Fruit fly (Drosophila melanogaster) whole organism, embryonic: Measurements from ENCODE around the gene mbm.

Experiments
- BEAF-32 ChIP-seq: fragments of 200-800 bp; sonication (Bioruptor generic); optimal IDR thresholded peaks from 3 replicates; lab custom pipeline; 2017; ENCODE audit warnings: missing biosample characterization, missing genetic modification characterization, mild to moderate bottlenecking, moderate library complexity, missing genetic modification reagents
- Bteb2 ChIP-seq: fragments of 200-800 bp; sonication (Bioruptor generic); optimal IDR thresholded peaks from 2 replicates; lab custom pipeline; 2016; ENCODE audit warnings: missing biosample characterization, missing genetic modification characterization
- CG10267 ChIP-seq: fragments of 200-800 bp; sonication (Bioruptor generic); optimal IDR thresholded peaks from 2 replicates; lab custom pipeline; 2018; ENCODE audit warnings: missing biosample characterization, mild to moderate bottlenecking, missing genetic modification characterization, moderate library complexity
- CG12155 ChIP-seq: fragments of 200-800 bp; sonication (Bioruptor generic); optimal IDR thresholded peaks from 3 replicates; lab custom pipeline; 2016; ENCODE audit warnings: missing biosample characterization, missing genetic modification characterization
- CG13424 ChIP-seq: fragments of 200-800 bp; sonication (Bioruptor generic); optimal IDR thresholded peaks from 2 replicates; lab custom pipeline; 2019; ENCODE audit warnings: missing biosample characterization, mild to moderate bottlenecking, missing genetic modification characterization, moderate library complexity
- CG13775 ChIP-seq: fragments of 200-800 bp; sonication (Bioruptor generic); optimal IDR thresholded peaks from 3 replicates; lab custom pipeline; 2017; ENCODE audit warnings: missing biosample characterization, mild to moderate bottlenecking, missing genetic modification characterization
- CG14860 ChIP-seq: fragments of 200-800 bp; sonication (Bioruptor generic); IDR thresholded peaks from 3 replicates; pipeline ENCODE4 v1.3.6; 2022; ENCODE audit warnings: missing biosample characterization, missing genetic modification characterization; ENCODE audit not compliant: partially characterized antibody
- CG15514 ChIP-seq: fragments of 200-800 bp; sonication (Bioruptor generic); optimal IDR thresholded peaks from 3 replicates; lab custom pipeline; 2017; ENCODE audit warnings: missing biosample characterization, missing genetic modification characterization, mild to moderate bottlenecking, moderate library complexity, missing genetic modification reagents
- CG1647 ChIP-seq: fragments of 200-800 bp; sonication (Bioruptor generic); optimal IDR thresholded peaks from 3 replicates; lab custom pipeline; 2016; ENCODE audit warnings: missing biosample characterization, missing genetic modification characterization
- CG2116 ChIP-seq: fragments of 200-800 bp; sonication (Bioruptor generic); optimal IDR thresholded peaks from 3 replicates; lab custom pipeline; 2018; ENCODE audit warnings: missing biosample characterization, mild to moderate bottlenecking, missing genetic modification characterization
- CG2120 ChIP-seq: fragments of 200-800 bp; sonication (Bioruptor generic); optimal IDR thresholded peaks from 3 replicates; lab custom pipeline; 2016; ENCODE audit warnings: missing biosample characterization, missing genetic modification characterization
- CG2712 ChIP-seq: fragments of 200-800 bp; optimal IDR thresholded peaks from 3 replicates; lab custom pipeline; 2019; ENCODE audit warnings: missing biosample characterization, mild to moderate bottlenecking, missing genetic modification characterization, moderate library complexity
- CG3163 ChIP-seq: fragments of 200-800 bp; sonication (Bioruptor generic); optimal IDR thresholded peaks from 3 replicates; lab custom pipeline; 2016; ENCODE audit warnings: missing biosample characterization, missing genetic modification characterization
- CG6654 ChIP-seq: fragments of 200-800 bp; sonication (Bioruptor generic); optimal IDR thresholded peaks from 2 replicates; lab custom pipeline; 2017; ENCODE audit warnings: missing biosample characterization, mild to moderate bottlenecking, missing genetic modification characterization
- CG7271 ChIP-seq: fragments of 200-800 bp; sonication (Bioruptor generic); optimal IDR thresholded peaks from 2 replicates; lab custom pipeline; 2018; ENCODE audit warnings: missing biosample characterization, mild to moderate bottlenecking, missing genetic modification characterization, moderate library complexity
- CG8281 ChIP-seq: fragments of 200-800 bp; sonication (Bioruptor generic); optimal IDR thresholded peaks from 2 replicates; lab custom pipeline; 2018; ENCODE audit warnings: missing biosample characterization, mild to moderate bottlenecking, missing genetic modification characterization, moderate library complexity
- CG8290 ChIP-seq, 3 experiments: fragments of 200-800 bp; sonication (Bioruptor generic); optimal IDR thresholded peaks; 2 replicates each; lab custom pipeline; 2016 to 2019; ENCODE audit warnings: missing biosample characterization in 3 of 3, missing genetic modification characterization in 3 of 3, mild to moderate bottlenecking in 2 of 3, moderate library complexity in 1 of 3
- CG8924 ChIP-seq: fragments of 200-800 bp; optimal IDR thresholded peaks from 3 replicates; lab custom pipeline; 2019; ENCODE audit warnings: missing biosample characterization, mild to moderate bottlenecking, missing genetic modification characterization, moderate library complexity
- CG9876 ChIP-seq: fragments of 200-800 bp; sonication (Bioruptor generic); optimal IDR thresholded peaks from 2 replicates; lab custom pipeline; 2016; ENCODE audit warnings: missing biosample characterization, missing genetic modification characterization
- CHES-1-like ChIP-seq: fragments of 200-800 bp; sonication (Bioruptor generic); optimal IDR thresholded peaks from 2 replicates; lab custom pipeline; 2016; ENCODE audit warnings: missing biosample characterization, missing genetic modification characterization
- D ChIP-seq, 2 experiments: fragments of 200-800 bp in 1 of 2; fragments of >200 bp in 1 of 2; sonication (Bioruptor generic) in 1 of 2; optimal IDR thresholded peaks; 2 replicates in 1 of 2; 3 replicates in 1 of 2; lab custom pipeline; 2017; ENCODE audit warnings: mild to moderate bottlenecking in 1 of 2, missing biosample characterization in 1 of 2, missing genetic modification characterization in 1 of 2, missing genetic modification reagents in 1 of 2
- Dbx ChIP-seq: fragments of 200-800 bp; sonication (Bioruptor generic); IDR thresholded peaks from 3 replicates; pipeline ENCODE4 v1.3.6; 2022; ENCODE audit warnings: missing biosample characterization, missing genetic modification characterization
- Doc3 ChIP-seq: fragments of 200-800 bp; sonication (Bioruptor generic); IDR thresholded peaks from 3 replicates; pipeline ENCODE4 v1.3.6; 2022; ENCODE audit warnings: missing biosample characterization, missing genetic modification characterization; ENCODE audit not compliant: partially characterized antibody
- Gug ChIP-seq: fragments of 200-800 bp; sonication (Bioruptor generic); IDR thresholded peaks from 4 replicates; pipeline ENCODE4 v1.3.6; 2022; ENCODE audit warnings: missing biosample characterization, missing genetic modification characterization
- Myb ChIP-seq: fragments of 200-800 bp; sonication (Bioruptor generic); optimal IDR thresholded peaks from 2 replicates; lab custom pipeline; 2016; ENCODE audit warnings: missing biosample characterization, missing genetic modification characterization
- Scr ChIP-seq: fragments of 200-800 bp; sonication (Bioruptor generic); IDR thresholded peaks from 2 replicates; pipeline ENCODE4 v1.3.6; 2022; ENCODE audit warnings: missing biosample characterization, missing genetic modification characterization; ENCODE audit not compliant: partially characterized antibody
- Sin3A ChIP-seq: fragments of >200 bp; optimal IDR thresholded peaks from 2 replicates; lab custom pipeline; 2018
- Sox102F ChIP-seq: fragments of 200-800 bp; sonication (Bioruptor generic); optimal IDR thresholded peaks from 2 replicates; lab custom pipeline; 2018; ENCODE audit warnings: missing biosample characterization, mild to moderate bottlenecking, missing genetic modification characterization, moderate library complexity
- bab2 ChIP-seq: fragments of 200-800 bp; sonication (Bioruptor generic); optimal IDR thresholded peaks from 2 replicates; lab custom pipeline; 2016; ENCODE audit warnings: missing biosample characterization, missing genetic modification characterization
- bbx ChIP-seq: fragments of 200-800 bp; sonication (Bioruptor generic); IDR thresholded peaks from 2 replicates; pipeline ENCODE4 v1.3.6; 2022; ENCODE audit warnings: missing biosample characterization, missing genetic modification characterization; ENCODE audit not compliant: partially characterized antibody
- bcd ChIP-seq: fragments of 200-800 bp; sonication (Bioruptor generic); optimal IDR thresholded peaks from 2 replicates; lab custom pipeline; 2017; ENCODE audit warnings: missing biosample characterization, mild to moderate bottlenecking, missing genetic modification characterization
- crp ChIP-seq, 2 experiments: fragments of 200-800 bp; sonication (Bioruptor generic); optimal IDR thresholded peaks; 2 replicates in 1 of 2; 3 replicates in 1 of 2; lab custom pipeline; 2017; ENCODE audit warnings: missing biosample characterization in 2 of 2, missing genetic modification characterization in 2 of 2, mild to moderate bottlenecking in 1 of 2, moderate library complexity in 1 of 2
- ems ChIP-seq: fragments of 200-800 bp; sonication (Bioruptor generic); optimal IDR thresholded peaks from 3 replicates; lab custom pipeline; 2016; ENCODE audit warnings: missing biosample characterization, missing genetic modification characterization
- fd3F ChIP-seq: fragments of 200-800 bp; sonication (Bioruptor generic); optimal IDR thresholded peaks from 2 replicates; lab custom pipeline; 2018; ENCODE audit warnings: missing biosample characterization, mild to moderate bottlenecking, missing genetic modification characterization, moderate library complexity
- hbn ChIP-seq: fragments of 200-800 bp; sonication (Bioruptor generic); IDR thresholded peaks from 2 replicates; pipeline ENCODE4 v1.3.6; 2022; ENCODE audit warnings: missing biosample characterization, missing genetic modification characterization; ENCODE audit not compliant: partially characterized antibody
- her ChIP-seq: fragments of 200-800 bp; sonication (Bioruptor generic); optimal IDR thresholded peaks from 2 replicates; lab custom pipeline; 2016; ENCODE audit warnings: missing biosample characterization, missing genetic modification characterization
- lmd ChIP-seq: fragments of 200-800 bp; sonication (Bioruptor generic); IDR thresholded peaks from 2 replicates; pipeline ENCODE4 v1.3.6; 2022; ENCODE audit warnings: missing biosample characterization, missing genetic modification characterization
- luna ChIP-seq: fragments of 200-800 bp; sonication (Bioruptor generic); optimal IDR thresholded peaks from 2 replicates; lab custom pipeline; 2016; ENCODE audit warnings: missing biosample characterization, missing genetic modification characterization
- mam ChIP-seq: fragments of 200-800 bp; sonication (Bioruptor generic); optimal IDR thresholded peaks from 3 replicates; lab custom pipeline; 2016; ENCODE audit warnings: missing biosample characterization, missing genetic modification characterization
- nmo ChIP-seq: fragments of 200-800 bp; sonication (Bioruptor generic); optimal IDR thresholded peaks from 2 replicates; lab custom pipeline; 2018; ENCODE audit warnings: missing biosample characterization, mild to moderate bottlenecking, missing genetic modification characterization, moderate library complexity
- pnt ChIP-seq: fragments of 200-800 bp; sonication (Bioruptor generic); optimal IDR thresholded peaks from 3 replicates; lab custom pipeline; 2016; ENCODE audit warnings: missing biosample characterization, missing genetic modification characterization
- row ChIP-seq: fragments of 200-800 bp; sonication (Bioruptor generic); IDR thresholded peaks from 3 replicates; pipeline ENCODE4 v1.3.6; 2022; ENCODE audit warnings: missing biosample characterization, missing genetic modification characterization
- sens-2 ChIP-seq: fragments of 200-800 bp; sonication (Bioruptor generic); IDR thresholded peaks from 2 replicates; pipeline ENCODE4 v1.3.6; 2022; ENCODE audit warnings: missing biosample characterization, missing genetic modification characterization
- shn ChIP-seq: fragments of 200-800 bp; sonication (Bioruptor generic); optimal IDR thresholded peaks from 3 replicates; lab custom pipeline; 2016; ENCODE audit warnings: missing biosample characterization, missing genetic modification characterization
- ssp ChIP-seq: fragments of 200-800 bp; sonication (Bioruptor generic); IDR thresholded peaks from 2 replicates; pipeline ENCODE4 v1.3.6; 2022; ENCODE audit warnings: missing biosample characterization, missing genetic modification characterization
- stwl ChIP-seq: fragments of 200-800 bp; sonication (Bioruptor generic); optimal IDR thresholded peaks from 3 replicates; lab custom pipeline; 2018; ENCODE audit warnings: missing biosample characterization, mild to moderate bottlenecking, missing genetic modification characterization, moderate library complexity
- tna ChIP-seq: fragments of 200-800 bp; sonication (Bioruptor generic); IDR thresholded peaks from 2 replicates; pipeline ENCODE4 v1.3.6; 2022; ENCODE audit warnings: missing biosample characterization, missing genetic modification characterization; ENCODE audit not compliant: partially characterized antibody
- unc-4 ChIP-seq: fragments of 200-800 bp; sonication (Bioruptor generic); IDR thresholded peaks from 2 replicates; pipeline ENCODE4 v1.3.6; 2022; ENCODE audit warnings: missing biosample characterization, missing genetic modification characterization; ENCODE audit not compliant: partially characterized antibody

mbm gene

DNA sequence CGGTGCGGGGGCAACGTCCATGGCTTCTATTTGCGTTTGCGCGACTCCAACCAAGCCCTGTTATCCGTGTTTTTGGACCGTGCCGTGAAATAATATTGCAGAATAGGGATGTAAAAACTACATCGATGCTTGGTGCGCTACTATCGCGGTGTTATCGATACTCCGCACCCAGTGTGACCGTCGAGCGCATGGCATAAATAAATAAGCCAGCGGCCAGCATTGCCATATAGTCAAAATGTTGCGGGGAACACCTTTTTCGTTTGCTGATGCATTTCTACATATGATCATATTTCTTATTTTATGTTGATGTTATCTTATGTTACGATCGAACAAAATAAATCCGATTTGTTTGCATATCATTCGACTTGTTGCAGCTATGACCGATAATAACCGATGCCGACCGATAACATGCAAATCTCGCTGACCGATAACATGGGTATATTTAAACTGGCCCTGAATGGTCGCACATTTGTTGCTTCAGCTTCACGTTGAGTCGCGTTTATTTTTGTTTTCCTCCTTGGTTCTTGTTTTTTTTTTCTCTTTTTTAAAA is 3.7 kb upstream of the mbm start, which contains the start of gene smo (continued):
- peak; percentile 56 for TF ChIP-seq row (GFP tag; lab: Robert Waterston, UW)
- TF ChIP-seq sens-2 (GFP tag; lab: Robert Waterston, UW): no peak
- TF ChIP-seq CG12155: no peak
- peak; percentile 81 for TF ChIP-seq stwl (tag; lab: Kevin White, UChicago)
- peak; percentile 97 for TF ChIP-seq BEAF-32 (GFP tag; lab: Kevin White, UChicago)
- TF ChIP-seq bcd (GFP tag; lab: Kevin White, UChicago): peak; percentile 56
- TF ChIP-seq CG8924 (tag; lab: Kevin White, UChicago): peak; percentile 16
- TF ChIP-seq CG15514 (GFP tag; lab: Kevin White, UChicago): peak; percentile 69
- peak; percentile 84 for TF ChIP-seq D (optimal IDR thresholded peaks at IDR 0.05; lab: Kevin White, UChicago)
- TF ChIP-seq D (GFP tag; optimal IDR thresholded peaks at IDR 0.05; lab: Kevin White, UChicago): no peak
- peak; percentile 79 for TF ChIP-seq hbn (GFP tag; lab: Robert Waterston, UW)
- peak; percentile 73 for TF ChIP-seq nmo
- peak; percentile 32 for TF ChIP-seq CG13775 (GFP tag; lab: Kevin White, UChicago)
- TF ChIP-seq Sox102F (GFP tag; lab: Kevin White, UChicago): no peak
- TF ChIP-seq tna (GFP tag; lab: Robert Waterston, UW): peak; percentile 53; the same call in 1 of the 2 replicates
- TF ChIP-seq Myb (GFP tag; lab: Kevin White, UChicago): peak; percentile 70
- peak in 1 of 2 experiments; percentile 19 for TF ChIP-seq crp (GFP tag; optimal IDR thresholded peaks at IDR 0.05; lab: Kevin White, UChicago)
- peak; percentile 30 for TF ChIP-seq bab2 (GFP tag; lab: Kevin White, UChicago)
- peak; percentile 75 for TF ChIP-seq Doc3 (GFP tag; lab: Robert Waterston, UW)
- TF ChIP-seq unc-4 (GFP tag; lab: Robert Waterston, UW): peak; percentile 87
- TF ChIP-seq CG1647 (GFP tag; lab: Kevin White, UChicago): peak; percentile 36
- TF ChIP-seq CG14860 (GFP tag; lab: Robert Waterston, UW): peak; percentile 75
- TF ChIP-seq lmd (GFP tag; lab: Robert Waterston, UW): no peak
- TF ChIP-seq luna (GFP tag; lab: Kevin White, UChicago): peak; percentile 16
- peak; percentile 100 for TF ChIP-seq Sin3A
- peak; percentile 49 for TF ChIP-seq CG2712 (tag; lab: Kevin White, UChicago)
- TF ChIP-seq bbx (GFP tag; lab: Robert Waterston, UW): peak; percentile 72
- TF ChIP-seq ssp (GFP tag; lab: Robert Waterston, UW): peak; percentile 35
- no peak for TF ChIP-seq Dbx (GFP tag; lab: Robert Waterston, UW)
- TF ChIP-seq CG2120 (GFP tag; lab: Kevin White, UChicago): peak; percentile 62
- no peak for TF ChIP-seq fd3F
- TF ChIP-seq pnt: peak; percentile 22
- peak; percentile 29 for TF ChIP-seq CG9876
- peak; percentile 67 for TF ChIP-seq CG10267 (tag; lab: Kevin White, UChicago)
- peak; percentile 16 for TF ChIP-seq CG8290 (GFP tag; optimal IDR thresholded peaks at IDR 0.05; lab: Kevin White, UChicago)
- TF ChIP-seq CG8290 (tag; optimal IDR thresholded peaks at IDR 0.05; lab: Kevin White, UChicago): no peak
- TF ChIP-seq ems (GFP tag; lab: Kevin White, UChicago): peak; percentile 34
- TF ChIP-seq CG2116 (GFP tag; lab: Kevin White, UChicago): peak; percentile 90
- TF ChIP-seq CHES-1-like (GFP tag; lab: Kevin White, UChicago): peak; percentile 76
- TF ChIP-seq CG7271 (tag; lab: Kevin White, UChicago): peak; percentile 16
- TF ChIP-seq mam (GFP tag; lab: Kevin White, UChicago): peak; percentile 22
- no peak for TF ChIP-seq CG8281 (tag; lab: Kevin White, UChicago)
- TF ChIP-seq CG3163 (GFP tag; lab: Kevin White, UChicago): peak; percentile 40
- peak; percentile 88 for TF ChIP-seq Scr (GFP tag; lab: Robert Waterston, UW)
- TF ChIP-seq Bteb2 (GFP tag; lab: Kevin White, UChicago): peak; percentile 55
- TF ChIP-seq shn (GFP tag; lab: Kevin White, UChicago): peak; percentile 51
- TF ChIP-seq CG13424 (tag; lab: Kevin White, UChicago): peak; percentile 4
- peak; percentile 9; the same call in 1 of the 4 replicates for TF ChIP-seq Gug
- no peak for TF ChIP-seq CG6654 (GFP tag; lab: Kevin White, UChicago)
- peak; percentile 22 for TF ChIP-seq her
